Worm (Caenorhabditis elegans) whole organism, L4 larva: ENCODE results near the gene Y75B8A.24.

ENCODE experiments used
- F10B5.3 ChIP-seq: sonication (generic microtip); optimal IDR thresholded peaks from 2 replicates; lab custom pipeline; 2016; ENCODE audit warnings: mild to moderate bottlenecking, missing genetic modification characterization, missing compliant biosample characterization
- F49E8.2 ChIP-seq: sonication (generic microtip); optimal IDR thresholded peaks from 2 replicates; lab custom pipeline; 2016; ENCODE audit warnings: missing compliant biosample characterization, mild to moderate bottlenecking, missing genetic modification characterization, borderline replicate concordance
- T20F7.1 ChIP-seq: fragments of 200-800 bp; sonication (Bioruptor generic); optimal IDR thresholded peaks from 2 replicates; lab custom pipeline; 2018; ENCODE audit warnings: mild to moderate bottlenecking, missing genetic modification characterization, missing compliant biosample characterization
- Y105C5A.15 ChIP-seq: fragments of 200-800 bp; sonication (Bioruptor generic); IDR thresholded peaks from 2 replicates; pipeline ENCODE4 v1.3.6; 2022; ENCODE audit warnings: missing genetic modification characterization, missing compliant biosample characterization
- Y48G9A.11 ChIP-seq: fragments of 200-800 bp; sonication (Bioruptor generic); IDR thresholded peaks from 2 replicates; pipeline ENCODE4 v1.3.6; 2022; ENCODE audit warnings: missing genetic modification reagents, missing genetic modification characterization, missing compliant biosample characterization
- Y5F2A.4 ChIP-seq: fragments of 200-800 bp; sonication (Bioruptor generic); optimal IDR thresholded peaks from 2 replicates; lab custom pipeline; 2018; ENCODE audit warnings: mild to moderate bottlenecking, missing genetic modification characterization, missing compliant biosample characterization
- ZK337.2 ChIP-seq: fragments of 200-800 bp; sonication (Bioruptor generic); IDR thresholded peaks from 2 replicates; pipeline ENCODE4 v1.3.6; 2022; ENCODE audit warnings: missing genetic modification reagents, missing genetic modification characterization, missing compliant biosample characterization
- aha-1 ChIP-seq: fragments of 150-350 bp; peaks from one replicate; lab custom pipeline; 2014; ENCODE audit warnings: missing biosample characterization, missing genetic modification characterization
- aly-2 ChIP-seq: sonication (generic microtip); optimal IDR thresholded peaks from 2 replicates; lab custom pipeline; 2018; ENCODE audit warnings: missing biosample characterization, missing genetic modification characterization
- ama-1 ChIP-seq: fragments of 150-350 bp; optimal IDR thresholded peaks from 2 replicates; lab custom pipeline; 2014; ENCODE audit warnings: inconsistent platforms, mixed read lengths
- ceh-32 ChIP-seq: sonication (generic microtip); optimal IDR thresholded peaks from 2 replicates; lab custom pipeline; 2016; ENCODE audit warnings: mild to moderate bottlenecking, missing genetic modification characterization, missing compliant biosample characterization; ENCODE audit not compliant: poor library complexity
- ces-1 ChIP-seq: fragments of 150-350 bp; sonication (generic microtip); optimal IDR thresholded peaks from 4 replicates; lab custom pipeline; 2014; ENCODE audit warnings: missing biosample characterization, missing genetic modification reagents, missing genetic modification characterization
- cey-2 ChIP-seq: sonication (generic microtip); optimal IDR thresholded peaks from 3 replicates; lab custom pipeline; 2017; ENCODE audit warnings: missing genetic modification characterization, mild to moderate bottlenecking, missing compliant biosample characterization, antibody characterized with exemption, borderline replicate concordance; ENCODE audit not compliant: insufficient read depth
- daf-12 ChIP-seq: fragments of 150-350 bp; optimal IDR thresholded peaks from 2 replicates; lab custom pipeline; 2014; ENCODE audit warnings: missing biosample characterization, missing genetic modification reagents, missing genetic modification characterization
- dmd-6 ChIP-seq: fragments of 200-800 bp; sonication (Bioruptor generic); IDR thresholded peaks from 2 replicates; pipeline ENCODE4 v1.3.6; 2022; ENCODE audit warnings: missing genetic modification reagents, missing genetic modification characterization, missing compliant biosample characterization
- dmd-9 ChIP-seq: fragments of 200-800 bp; sonication (Bioruptor generic); IDR thresholded peaks from 2 replicates; pipeline ENCODE4 v1.3.6; 2022; ENCODE audit warnings: missing genetic modification reagents, missing genetic modification characterization, missing compliant biosample characterization
- dpl-1 ChIP-seq: fragments of 150-350 bp; optimal IDR thresholded peaks from 2 replicates; lab custom pipeline; 2014; ENCODE audit warnings: missing biosample characterization, missing genetic modification reagents, missing genetic modification characterization
- duxl-1 ChIP-seq: sonication (generic microtip); optimal IDR thresholded peaks from 2 replicates; lab custom pipeline; 2016; ENCODE audit warnings: mild to moderate bottlenecking, missing genetic modification characterization, moderate library complexity, missing compliant biosample characterization; ENCODE audit not compliant: poor library complexity
- dve-1 ChIP-seq: sonication (generic microtip); optimal IDR thresholded peaks from 2 replicates; lab custom pipeline; 2017; ENCODE audit warnings: antibody characterized with exemption, mild to moderate bottlenecking, missing genetic modification characterization, missing compliant biosample characterization; ENCODE audit not compliant: insufficient read depth
- fkh-10 ChIP-seq: fragments of 150-350 bp; optimal IDR thresholded peaks from 2 replicates; lab custom pipeline; 2014; ENCODE audit warnings: missing biosample characterization, missing genetic modification reagents, missing genetic modification characterization
- fos-1 ChIP-seq: fragments of 150-350 bp; optimal IDR thresholded peaks from 2 replicates; lab custom pipeline; 2014; ENCODE audit warnings: missing biosample characterization, missing genetic modification characterization
- hif-1 ChIP-seq, 2 experiments: sonication (generic microtip); optimal IDR thresholded peaks; 2 replicates each; lab custom pipeline; 2016 to 2017; ENCODE audit warnings: missing compliant biosample characterization in 2 of 2, missing genetic modification characterization in 2 of 2, missing genetic modification reagents in 2 of 2, missing genotype in 2 of 2, mild to moderate bottlenecking in 1 of 2
- hlh-30 ChIP-seq: sonication (generic microtip); optimal IDR thresholded peaks from 2 replicates; lab custom pipeline; 2017; ENCODE audit warnings: antibody characterized with exemption, mild to moderate bottlenecking, missing genetic modification characterization, missing compliant biosample characterization; ENCODE audit not compliant: insufficient read depth
- hmg-1.1 ChIP-seq: fragments of 200-800 bp; sonication (Bioruptor generic); IDR thresholded peaks from 2 replicates; pipeline ENCODE4 v1.3.6; 2022; ENCODE audit warnings: missing genetic modification reagents, missing genetic modification characterization, missing compliant biosample characterization
- lin-1 ChIP-seq: fragments of 200-800 bp; sonication (Bioruptor generic); IDR thresholded peaks from 2 replicates; pipeline ENCODE4 v1.3.6; 2022; ENCODE audit warnings: missing genetic modification reagents, missing genetic modification characterization, missing compliant biosample characterization
- lin-29 ChIP-seq: fragments of 200-800 bp; sonication (Bioruptor generic); IDR thresholded peaks from 2 replicates; pipeline ENCODE4 v1.3.6; 2022; ENCODE audit warnings: missing genetic modification reagents, missing genetic modification characterization, missing compliant biosample characterization
- lin-38 ChIP-seq: fragments of 200-800 bp; sonication (Bioruptor generic); IDR thresholded peaks from 2 replicates; pipeline ENCODE4 v1.3.6; 2022; ENCODE audit warnings: missing genetic modification reagents, missing genetic modification characterization, missing compliant biosample characterization
- lir-3 ChIP-seq: sonication (generic microtip); optimal IDR thresholded peaks from 2 replicates; lab custom pipeline; 2016; ENCODE audit warnings: mild to moderate bottlenecking, missing genetic modification characterization, missing compliant biosample characterization
- mdt-29 ChIP-seq: fragments of 200-800 bp; sonication (Bioruptor generic); IDR thresholded peaks from 2 replicates; pipeline ENCODE4 v1.3.6; 2022; ENCODE audit warnings: missing genetic modification reagents, missing genetic modification characterization, missing compliant biosample characterization
- mep-1 ChIP-seq: fragments of 150-350 bp; sonication (generic microtip); optimal IDR thresholded peaks from 3 replicates; lab custom pipeline; 2014; ENCODE audit warnings: missing biosample characterization, missing genetic modification characterization
- mes-2 ChIP-seq: sonication (generic microtip); optimal IDR thresholded peaks from 2 replicates; lab custom pipeline; 2016; ENCODE audit warnings: missing genotype, mild to moderate bottlenecking, missing genetic modification characterization, missing compliant biosample characterization; ENCODE audit not compliant: poor library complexity, severe bottlenecking
- mxl-3 ChIP-seq: fragments of 200-800 bp; sonication (Bioruptor generic); optimal IDR thresholded peaks from 2 replicates; lab custom pipeline; 2018; ENCODE audit warnings: mild to moderate bottlenecking, missing genetic modification characterization, missing compliant biosample characterization
- nhr-11 ChIP-seq: fragments of 150-350 bp; optimal IDR thresholded peaks from 2 replicates; lab custom pipeline; 2014; ENCODE audit warnings: missing biosample characterization, missing genetic modification characterization
- nhr-111 ChIP-seq: fragments of 200-800 bp; sonication (Bioruptor generic); optimal IDR thresholded peaks from 2 replicates; lab custom pipeline; 2018; ENCODE audit warnings: mild to moderate bottlenecking, missing genetic modification characterization, missing compliant biosample characterization
- nhr-237 ChIP-seq: sonication (generic microtip); optimal IDR thresholded peaks from 2 replicates; lab custom pipeline; 2017; ENCODE audit warnings: missing biosample characterization, missing genetic modification characterization
- nhr-28 ChIP-seq: fragments of 150-350 bp; optimal IDR thresholded peaks from 2 replicates; lab custom pipeline; 2014; ENCODE audit warnings: missing biosample characterization, missing genetic modification characterization
- nhr-41 ChIP-seq: fragments of 200-800 bp; sonication (Bioruptor generic); IDR thresholded peaks from 2 replicates; pipeline ENCODE4 v1.3.6; 2022; ENCODE audit warnings: missing genetic modification reagents, missing genetic modification characterization, missing compliant biosample characterization
- nhr-42 ChIP-seq: fragments of 200-800 bp; sonication (Bioruptor generic); IDR thresholded peaks from 2 replicates; pipeline ENCODE4 v1.3.6; 2022; ENCODE audit warnings: missing genetic modification characterization, missing compliant biosample characterization
- nhr-48 ChIP-seq: sonication (generic microtip); optimal IDR thresholded peaks from 2 replicates; lab custom pipeline; 2016; ENCODE audit warnings: mild to moderate bottlenecking, missing genetic modification characterization, missing compliant biosample characterization
- nhr-76 ChIP-seq: fragments of 150-350 bp; optimal IDR thresholded peaks from 2 replicates; lab custom pipeline; 2014; ENCODE audit warnings: missing biosample characterization, missing genetic modification characterization
- nhr-77 ChIP-seq: fragments of 150-350 bp; optimal IDR thresholded peaks from 2 replicates; lab custom pipeline; 2014; ENCODE audit warnings: missing biosample characterization, missing genetic modification characterization
- pha-4 ChIP-seq, 2 experiments: fragments of 150-350 bp in 1 of 2; fragments of 200-800 bp in 1 of 2; sonication (Bioruptor generic) in 1 of 2; IDR thresholded peaks in 1 of 2; optimal IDR thresholded peaks in 1 of 2; 2 replicates each; pipeline versions ENCODE4 v1.3.6 to Lab custom; 2014 to 2022; ENCODE audit warnings: missing genetic modification characterization in 2 of 2, missing genetic modification reagents in 2 of 2, missing biosample characterization in 1 of 2, missing compliant biosample characterization in 1 of 2
- snpc-1.2 ChIP-seq: fragments of 200-800 bp; sonication (Bioruptor generic); IDR thresholded peaks from 2 replicates; pipeline ENCODE4 v1.3.6; 2022; ENCODE audit warnings: missing genetic modification reagents, missing genetic modification characterization, missing compliant biosample characterization
- spr-1 ChIP-seq: sonication (generic microtip); optimal IDR thresholded peaks from 2 replicates; lab custom pipeline; 2016; ENCODE audit warnings: mild to moderate bottlenecking, missing genetic modification characterization, missing compliant biosample characterization
- zfp-3 ChIP-seq: fragments of 200-800 bp; sonication (Bioruptor generic); conservative IDR thresholded peaks from 2 replicates; pipeline ENCODE4 v1.3.6; 2022; ENCODE audit warnings: missing genetic modification reagents, missing genetic modification characterization, missing compliant biosample characterization
- zip-11 ChIP-seq: fragments of 200-800 bp; sonication (Bioruptor generic); IDR thresholded peaks from 2 replicates; pipeline ENCODE4 v1.3.6; 2022; ENCODE audit warnings: missing genetic modification characterization, missing compliant biosample characterization
- ztf-11 ChIP-seq: fragments of 150-350 bp; optimal IDR thresholded peaks from 2 replicates; lab custom pipeline; 2014; ENCODE audit warnings: missing biosample characterization, missing genetic modification characterization

Gene Y75B8A.24

DNA sequence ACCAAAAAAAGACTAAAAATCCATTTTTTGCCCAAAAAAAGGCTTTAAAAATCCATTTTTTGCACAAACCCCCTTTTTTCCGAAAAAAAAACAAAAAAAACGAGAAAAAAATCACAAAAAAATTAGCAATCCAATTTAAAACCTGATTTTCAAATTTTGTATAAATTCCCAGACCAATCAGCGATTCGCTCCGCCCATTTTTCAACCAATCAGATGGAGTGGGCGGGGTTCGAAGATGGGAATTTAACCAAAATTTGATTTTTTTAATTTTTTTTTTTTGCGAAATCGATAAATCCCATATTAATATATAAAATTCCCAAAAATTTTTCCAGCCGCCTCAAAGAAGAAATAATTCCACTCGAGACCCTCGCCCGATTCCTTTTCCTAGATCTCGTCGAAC lies 52.1 kb downstream of the Y75B8A.24 start:
- TF ChIP-seq dmd-9 (GFP tag; lab: Robert Waterston, UW) (no peak), F49E8.2 (tag; lab: Kevin White, UChicago) (no peak), ZK337.2 (no peak), nhr-237 (no peak), Y48G9A.11 (no peak), nhr-11 (tag; lab: Kevin White, UChicago) (no peak), mdt-29 (GFP tag; lab: Robert Waterston, UW) (no peak), ceh-32 (no peak), cey-2 (tag; lab: Kevin White, UChicago) (no peak), dve-1 (tag; lab: Kevin White, UChicago) (no peak)
- TF ChIP-seq, all 104 proteins: peak for 0

DNA sequence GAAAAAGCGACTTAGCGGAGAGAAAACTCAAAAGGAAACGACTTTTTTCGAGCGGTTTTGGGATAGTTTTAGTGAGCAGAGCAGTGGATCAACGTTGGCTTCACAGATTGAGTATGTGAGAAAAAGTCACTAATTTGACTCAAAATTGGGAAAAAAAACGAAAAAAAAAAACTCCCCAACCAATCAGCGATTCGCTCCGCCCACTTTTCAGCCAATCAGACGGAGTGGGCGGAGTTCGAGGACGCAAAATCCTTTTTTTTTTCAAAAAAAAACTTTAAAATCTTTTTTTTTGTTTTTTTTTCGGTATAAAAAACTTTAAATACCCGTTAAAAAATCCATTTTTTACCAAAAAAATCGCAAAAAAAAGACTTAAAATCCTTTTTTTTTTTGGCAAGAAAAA lies 52.7 kb downstream of the Y75B8A.24 start:
- TF ChIP-seq mdt-29 (GFP tag; lab: Robert Waterston, UW) (no peak), zip-11 (GFP tag; lab: Robert Waterston, UW) (no peak), daf-12 (tag; lab: Kevin White, UChicago) (no peak), mxl-3 (GFP tag; lab: Kevin White, UChicago) (no peak), fkh-10 (no peak), ama-1 (lab: Kevin White, UChicago) (no peak), aly-2 (tag; lab: Kevin White, UChicago) (no peak), nhr-42 (GFP tag; lab: Robert Waterston, UW) (no peak), nhr-28 (tag; lab: Kevin White, UChicago) (no peak), hlh-30 (no peak), spr-1 (tag; lab: Kevin White, UChicago) (no peak), dpl-1 (no peak), hif-1 (tag; optimal IDR thresholded peaks at IDR 0.05; lab: Kevin White, UChicago) (no peak), T20F7.1 (GFP tag; lab: Kevin White, UChicago) (no peak), mes-2 (tag; lab: Kevin White, UChicago) (no peak), mep-1 (no peak), nhr-48 (tag; lab: Kevin White, UChicago) (no peak), Y5F2A.4 (no peak)

DNA sequence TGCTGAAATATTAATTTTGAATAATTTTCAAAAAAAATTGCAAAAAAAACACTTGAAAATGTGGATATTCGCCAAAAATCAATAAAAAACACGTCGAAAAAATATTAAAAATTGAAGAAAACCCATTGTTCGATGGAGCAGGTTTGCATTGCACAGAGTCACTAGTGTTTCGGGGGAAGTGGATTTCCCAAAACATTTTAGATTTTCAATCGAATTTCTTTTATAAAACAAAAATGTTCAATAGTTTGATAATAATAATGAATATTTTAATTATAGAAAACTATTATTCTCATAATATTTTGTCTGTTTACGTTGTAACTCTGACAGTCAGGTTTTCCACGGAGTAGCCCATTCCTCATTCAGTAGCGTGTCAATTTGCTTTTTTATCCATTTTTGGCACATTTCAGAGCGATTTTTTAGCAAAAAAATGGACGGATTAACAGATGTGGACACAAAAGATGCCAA lies 54.9 kb downstream of the Y75B8A.24 start, which contains the start of the genes gex-4 and gphr-1:
Gene gex-4 (minus strand): TSS at position 2 of the 465 bp plus-strand sequence.
Gene gphr-1 (plus strand): TSS at position 415 of the 465 bp plus-strand sequence.
- no peak for TF ChIP-seq F10B5.3 (tag; lab: Kevin White, UChicago)
- no peak for TF ChIP-seq mdt-29 (GFP tag; lab: Robert Waterston, UW)
- peak; percentile 92 for TF ChIP-seq lin-38
- no peak for TF ChIP-seq snpc-1.2 (GFP tag; lab: Robert Waterston, UW)
- TF ChIP-seq dmd-6 (GFP tag; lab: Robert Waterston, UW): no peak
- TF ChIP-seq pha-4 (GFP tag; IDR thresholded peaks at IDR 0.05; lab: Robert Waterston, UW): no peak
- TF ChIP-seq pha-4 (tag; optimal IDR thresholded peaks at IDR 0.05; lab: Kevin White, UChicago): peak; percentile 16
- no peak for TF ChIP-seq Y48G9A.11
- peak; percentile 16 for TF ChIP-seq nhr-77 (tag; lab: Kevin White, UChicago)
- no peak for TF ChIP-seq duxl-1
- TF ChIP-seq dve-1 (tag; lab: Kevin White, UChicago): peak; percentile 26
- no peak for TF ChIP-seq zfp-3 (GFP tag; lab: Robert Waterston, UW)
- no peak for TF ChIP-seq lin-1 (GFP tag; lab: Robert Waterston, UW)
- no peak for TF ChIP-seq ces-1 (GFP tag; lab: Kevin White, UChicago)
- TF ChIP-seq hif-1 (tag; optimal IDR thresholded peaks at IDR 0.05; lab: Kevin White, UChicago): peak in 1 of 2 experiments; percentile 59
- no peak for TF ChIP-seq fos-1 (tag; lab: Kevin White, UChicago)
- TF ChIP-seq nhr-111 (GFP tag; lab: Kevin White, UChicago): no peak
- no peak for TF ChIP-seq nhr-41 (GFP tag; lab: Robert Waterston, UW)
- no peak for TF ChIP-seq lir-3 (tag; lab: Kevin White, UChicago)
- TF ChIP-seq dpl-1: peak; percentile 52
- TF ChIP-seq ztf-11 (tag; lab: Kevin White, UChicago): no peak
- TF ChIP-seq nhr-76 (tag; lab: Kevin White, UChicago): no peak
- TF ChIP-seq lin-29 (GFP tag; lab: Robert Waterston, UW): no peak
- no peak for TF ChIP-seq Y105C5A.15
- no peak for TF ChIP-seq ama-1 (lab: Kevin White, UChicago)
- TF ChIP-seq dmd-9 (GFP tag; lab: Robert Waterston, UW): no peak
- no peak for TF ChIP-seq hmg-1.1 (GFP tag; lab: Robert Waterston, UW)
- TF ChIP-seq aha-1: no peak
- TF ChIP-seq mep-1: peak; percentile 51
- TF ChIP-seq mes-2 (tag; lab: Kevin White, UChicago): peak; percentile 77
